Fruit fly (Drosophila melanogaster) whole organism, wandering third instar larva: ENCODE data around the gene CG42537.

Source experiments
- HLH106 ChIP-seq: fragments of 200-800 bp; optimal IDR thresholded peaks from 3 replicates; lab custom pipeline; 2019; ENCODE audit warnings: missing biosample characterization, mild to moderate bottlenecking, missing genetic modification characterization, moderate library complexity
- Hnf4 ChIP-seq: fragments of 200-800 bp; sonication (Bioruptor generic); optimal IDR thresholded peaks from 2 replicates; lab custom pipeline; 2016; ENCODE audit warnings: missing biosample characterization, mild to moderate bottlenecking, missing genetic modification characterization
- Mio ChIP-seq: sonication (Bioruptor generic); optimal IDR thresholded peaks from 2 replicates; lab custom pipeline; 2016; ENCODE audit warnings: missing biosample characterization, missing genetic modification characterization
- OdsH ChIP-seq: fragments of 200-800 bp; sonication (Bioruptor generic); optimal IDR thresholded peaks from 2 replicates; lab custom pipeline; 2016; ENCODE audit warnings: missing biosample characterization, mild to moderate bottlenecking, missing genetic modification characterization
- Rel ChIP-seq, 2 experiments: fragments of 200-800 bp; sonication (Bioruptor generic) in 1 of 2; optimal IDR thresholded peaks; 2 replicates in 1 of 2; 3 replicates in 1 of 2; lab custom pipeline; 2016 to 2019; ENCODE audit warnings: mild to moderate bottlenecking in 2 of 2, missing biosample characterization in 2 of 2, missing genetic modification characterization in 2 of 2, moderate library complexity in 1 of 2
- Sp1 ChIP-seq: fragments of 200-800 bp; sonication (Bioruptor generic); optimal IDR thresholded peaks from 3 replicates; lab custom pipeline; 2019; ENCODE audit warnings: missing biosample characterization, mild to moderate bottlenecking, missing genetic modification characterization, moderate library complexity
- br ChIP-seq: fragments of 200-800 bp; sonication (Bioruptor generic); optimal IDR thresholded peaks from 2 replicates; lab custom pipeline; 2016; ENCODE audit warnings: missing biosample characterization, missing genetic modification characterization
- brk ChIP-seq: fragments of 200-800 bp; sonication (Bioruptor generic); optimal IDR thresholded peaks from 2 replicates; lab custom pipeline; 2016; ENCODE audit warnings: missing biosample characterization, mild to moderate bottlenecking, missing genetic modification characterization
- ey ChIP-seq: fragments of 200-800 bp; sonication (Bioruptor generic); optimal IDR thresholded peaks from 2 replicates; lab custom pipeline; 2016; ENCODE audit warnings: missing biosample characterization, missing genetic modification characterization
- jim ChIP-seq: fragments of 175-275, 200-325 bp; sonication (Bioruptor generic); optimal IDR thresholded peaks from 2 replicates; lab custom pipeline; 2016; ENCODE audit warnings: missing biosample characterization, mild to moderate bottlenecking, missing genetic modification characterization
- sv ChIP-seq: fragments of 200-800 bp; sonication (Bioruptor generic); optimal IDR thresholded peaks from 3 replicates; lab custom pipeline; 2016; ENCODE audit warnings: missing biosample characterization, missing genetic modification characterization
- usp ChIP-seq: fragments of >200 bp; optimal IDR thresholded peaks from 2 replicates; lab custom pipeline; 2017; ENCODE audit warnings: missing biosample characterization, missing genetic modification characterization

dm6 chr3R:6406566-6407098 lies 29.0 kb downstream of the CG42537 start, which contains the start of gene gpp:
- TF ChIP-seq usp (GFP tag; lab: Kevin White, UChicago) (no peak), br (no peak), Rel (GFP tag; optimal IDR thresholded peaks at IDR 0.05; lab: Kevin White, UChicago) (no peak), Rel (tag; optimal IDR thresholded peaks at IDR 0.05; lab: Kevin White, UChicago) (peak; percentile 34), OdsH (no peak), Mio (no peak), ey (GFP tag; lab: Kevin White, UChicago) (no peak), jim (no peak), sv (GFP tag; lab: Kevin White, UChicago) (peak; percentile 20), Sp1 (GFP tag; lab: Kevin White, UChicago) (peak; percentile 42), HLH106 (tag; lab: Kevin White, UChicago) (no peak), Hnf4 (GFP tag; lab: Kevin White, UChicago) (no peak), brk (GFP tag; lab: Kevin White, UChicago) (peak; percentile 19)
